Fruit fly (Drosophila melanogaster): Measurements from ENCODE around the gene CG9953.

The CG9953 gene

dm6 chr3L:6981823-6982222 lies 12.4 kb downstream of the CG9953 start (continued):
- TF ChIP-seq CG6791 (GFP tag; IDR thresholded peaks at IDR 0.05; ENCODE audit: partially characterized antibody): 0 out of 3 replicates have a peak, but pooled peaks have one; percentile 10
- no peak for TF ChIP-seq CG10321 (GFP tag; IDR thresholded peaks at IDR 0.05)
- no peak for TF ChIP-seq CG10274 (GFP tag; optimal IDR thresholded peaks at IDR 0.05)
- peak; percentile 55 for TF ChIP-seq CG1602 (GFP tag; optimal IDR thresholded peaks at IDR 0.05)
- TF ChIP-seq ken (GFP tag; IDR thresholded peaks at IDR 0.05): 0 out of 3 replicates have a peak, but pooled peaks have one; percentile 27
- no peak for TF ChIP-seq ase (GFP tag; IDR thresholded peaks at IDR 0.05)
- TF ChIP-seq CG14441 (GFP tag; IDR thresholded peaks at IDR 0.05): no peak
- no peak for TF ChIP-seq Dp (GFP tag; optimal IDR thresholded peaks at IDR 0.05)
- no peak for TF ChIP-seq CG10366 (GFP tag; IDR thresholded peaks at IDR 0.05)
- TF ChIP-seq CG33213 (GFP tag; optimal IDR thresholded peaks at IDR 0.05): no peak
- no peak for TF ChIP-seq jigr1 (GFP tag; IDR thresholded peaks at IDR 0.05)
- peak; percentile 31; the same call in 1 of the 2 replicates for TF ChIP-seq vvl (GFP tag; IDR thresholded peaks at IDR 0.05)
- TF ChIP-seq Neu2 (GFP tag; optimal IDR thresholded peaks at IDR 0.05; ENCODE audit: borderline replicate concordance): no peak
- no peak for TF ChIP-seq ftz-f1 (GFP tag; optimal IDR thresholded peaks at IDR 0.05)
- no peak for TF ChIP-seq Taf1 (GFP tag; IDR thresholded peaks at IDR 0.05)
- TF ChIP-seq ham (GFP tag; IDR thresholded peaks at IDR 0.05): no peak
- peak; percentile 12 for TF ChIP-seq CG6813 (GFP tag; optimal IDR thresholded peaks at IDR 0.05)
- no peak for TF ChIP-seq CG7745 (tag; optimal IDR thresholded peaks at IDR 0.05)
- TF ChIP-seq CG17359 (tag; optimal IDR thresholded peaks at IDR 0.05): peak; percentile 10
- TF ChIP-seq CG30020 (tag; optimal IDR thresholded peaks at IDR 0.05): no peak
- peak; percentile 15 for TF ChIP-seq CG15601 (tag; optimal IDR thresholded peaks at IDR 0.05)

dm6 chr3L:6984486-6984885 lies 15.0 kb downstream of the CG9953 start, which contains the start of the genes CG32388 and CG43439:
Gene CG32388 (minus strand): TSS chr3L:6984586.
Gene CG43439 (minus strand): TSS chr3L:6984586.
- no peak for TF ChIP-seq disco-r (GFP tag; optimal IDR thresholded peaks at IDR 0.05)
- no peak for TF ChIP-seq gfzf (GFP tag; optimal IDR thresholded peaks at IDR 0.05)
- no peak for TF ChIP-seq ttk (GFP tag; IDR thresholded peaks at IDR 0.05)
- no peak for TF ChIP-seq MBD-R2 (GFP tag; IDR thresholded peaks at IDR 0.05)
- no peak for TF ChIP-seq CG30403 (GFP tag; optimal IDR thresholded peaks at IDR 0.05)
- no peak for TF ChIP-seq otp (GFP tag; IDR thresholded peaks at IDR 0.05)
- no peak for TF ChIP-seq Atf3 (GFP tag; optimal IDR thresholded peaks at IDR 0.05)
- no peak for TF ChIP-seq Nf-YC (tag; optimal IDR thresholded peaks at IDR 0.05)

DNA sequence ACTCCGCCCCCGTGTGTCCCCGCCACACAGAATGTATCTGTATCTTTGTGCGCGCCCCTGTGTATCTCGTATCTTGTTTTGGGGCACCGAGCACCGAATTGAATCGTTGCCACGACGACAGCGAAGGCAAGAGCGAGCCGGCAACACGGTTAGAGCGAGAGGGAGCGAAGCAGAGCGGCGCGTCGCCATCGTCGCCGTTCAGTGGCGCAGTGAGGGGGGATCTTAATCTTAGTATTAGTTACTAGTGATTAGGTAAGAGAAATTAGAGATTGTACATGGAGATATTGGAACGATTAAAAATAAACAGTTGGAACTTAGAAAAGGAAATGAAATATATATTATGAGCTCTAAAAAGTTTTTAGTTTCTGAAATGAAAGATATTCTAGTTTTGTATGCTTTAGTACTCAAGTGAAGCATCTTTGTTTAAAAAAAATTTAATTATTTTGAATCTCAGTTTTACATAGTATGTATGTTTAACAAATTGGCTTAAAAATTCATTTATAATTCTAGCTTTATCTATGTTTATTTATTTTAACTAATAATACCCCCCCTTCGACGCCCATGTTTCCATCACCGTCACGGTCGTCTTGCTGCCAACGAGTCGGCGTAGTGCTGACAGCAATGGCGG lies 19.6 kb downstream of the CG9953 start:
- peak; percentile 68 for TF ChIP-seq CG11247 (GFP tag; IDR thresholded peaks at IDR 0.05)
- peak; percentile 96 for TF ChIP-seq nmo (GFP tag; optimal IDR thresholded peaks at IDR 0.05)
- TF ChIP-seq Mrtf (GFP tag; IDR thresholded peaks at IDR 0.05): peak; percentile 78; the same call in 2 of the 3 replicates
- no peak for TF ChIP-seq CG2129 (GFP tag; IDR thresholded peaks at IDR 0.05; ENCODE audit: partially characterized antibody)
- peak; percentile 77 for TF ChIP-seq CG12942 (GFP tag; optimal IDR thresholded peaks at IDR 0.05)
- no peak for TF ChIP-seq hkb (optimal IDR thresholded peaks at IDR 0.05)
- peak; percentile 83 for TF ChIP-seq hkb (GFP tag; IDR thresholded peaks at IDR 0.05)
- peak; percentile 88 for TF ChIP-seq Usf (GFP tag; optimal IDR thresholded peaks at IDR 0.05)
- peak; percentile 40 for TF ChIP-seq CG15073 (GFP tag; optimal IDR thresholded peaks at IDR 0.05)
- peak; percentile 86 for TF ChIP-seq Spps (tag; optimal IDR thresholded peaks at IDR 0.05)
- TF ChIP-seq pfk (GFP tag; optimal IDR thresholded peaks at IDR 0.05): no peak
- peak; percentile 89 for TF ChIP-seq CG6854 (GFP tag; optimal IDR thresholded peaks at IDR 0.05)
- TF ChIP-seq CG7963 (GFP tag; IDR thresholded peaks at IDR 0.05; ENCODE audit: partially characterized antibody): no peak
- peak; percentile 85 for TF ChIP-seq CG2875 (GFP tag; optimal IDR thresholded peaks at IDR 0.05)
- TF ChIP-seq Dll (GFP tag; IDR thresholded peaks at IDR 0.05; ENCODE audit: partially characterized antibody): no peak
- peak; percentile 88 for TF ChIP-seq cwo (GFP tag; optimal IDR thresholded peaks at IDR 0.05)
- peak; percentile 73 for TF ChIP-seq CG12155 (GFP tag; optimal IDR thresholded peaks at IDR 0.05)
- TF ChIP-seq Myb (GFP tag; optimal IDR thresholded peaks at IDR 0.05): peak; percentile 30
- TF ChIP-seq NC2β (GFP tag; optimal IDR thresholded peaks at IDR 0.05): peak; percentile 13
- TF ChIP-seq CoRest (tag; optimal IDR thresholded peaks at IDR 0.05): peak; percentile 97

All from whole organism, embryonic.